Worm (Caenorhabditis elegans) whole organism, L3 larva: Measurements from ENCODE around the gene F35F10.6.

Experiments used
- R02D3.7 ChIP-seq: fragments of 150-350 bp; optimal IDR thresholded peaks from 2 replicates; lab custom pipeline; 2014; ENCODE audit warnings: missing biosample characterization, missing genetic modification characterization
- ZK546.5 ChIP-seq: sonication (generic microtip); optimal IDR thresholded peaks from 2 replicates; lab custom pipeline; 2017; ENCODE audit warnings: missing biosample characterization, missing genetic modification characterization
- aly-2 ChIP-seq: fragments of 150-350 bp; optimal IDR thresholded peaks from 2 replicates; lab custom pipeline; 2014; ENCODE audit warnings: missing biosample characterization, missing genetic modification characterization
- ama-1 ChIP-seq: fragments of 150-350 bp; optimal IDR thresholded peaks from 2 replicates; lab custom pipeline; 2018
- ceh-82 ChIP-seq: fragments of 150-350 bp; optimal IDR thresholded peaks from 2 replicates; lab custom pipeline; 2014; ENCODE audit warnings: missing biosample characterization, missing genetic modification characterization
- ceh-9 ChIP-seq: sonication (generic microtip); optimal IDR thresholded peaks from 2 replicates; lab custom pipeline; 2018; ENCODE audit warnings: missing biosample characterization, missing genetic modification characterization
- daf-12 ChIP-seq: fragments of 150-350 bp; optimal IDR thresholded peaks from 2 replicates; lab custom pipeline; 2014; ENCODE audit warnings: missing biosample characterization, missing genetic modification reagents, missing genetic modification characterization
- egl-27 ChIP-seq: sonication (generic microtip); optimal IDR thresholded peaks from 4 replicates; lab custom pipeline; 2017; ENCODE audit warnings: missing biosample characterization, missing genetic modification reagents, missing genetic modification characterization
- egl-5 ChIP-seq: fragments of 150-350 bp; optimal IDR thresholded peaks from 2 replicates; lab custom pipeline; 2017; ENCODE audit warnings: missing biosample characterization, missing genetic modification reagents, missing genetic modification characterization, inconsistent platforms
- elt-1 ChIP-seq: fragments of 150-350 bp; optimal IDR thresholded peaks from 2 replicates; lab custom pipeline; 2014; ENCODE audit warnings: missing biosample characterization, missing genetic modification characterization
- fkh-10 ChIP-seq: sonication (generic microtip); optimal IDR thresholded peaks from 2 replicates; lab custom pipeline; 2017; ENCODE audit warnings: missing biosample characterization, missing genetic modification reagents, missing genetic modification characterization
- fkh-2 ChIP-seq: fragments of 150-350 bp; optimal IDR thresholded peaks from 2 replicates; lab custom pipeline; 2014; ENCODE audit warnings: missing biosample characterization, missing genetic modification reagents, missing genetic modification characterization
- fos-1 ChIP-seq: fragments of 150-350 bp; optimal IDR thresholded peaks from 2 replicates; lab custom pipeline; 2014; ENCODE audit warnings: missing biosample characterization, missing genetic modification characterization
- hmg-11 ChIP-seq: sonication (generic microtip); optimal IDR thresholded peaks from 2 replicates; lab custom pipeline; 2016; ENCODE audit warnings: missing genetic modification characterization, missing compliant biosample characterization
- jun-1 ChIP-seq: fragments of 150-350 bp; optimal IDR thresholded peaks from 2 replicates; lab custom pipeline; 2014; ENCODE audit warnings: missing biosample characterization, missing genetic modification reagents, missing genetic modification characterization
- lin-15B ChIP-seq: fragments of 150-350 bp; optimal IDR thresholded peaks from 2 replicates; lab custom pipeline; 2014; ENCODE audit warnings: missing biosample characterization, missing genetic modification characterization
- lin-39 ChIP-seq: fragments of 150-350 bp; optimal IDR thresholded peaks from 2 replicates; lab custom pipeline; 2018; ENCODE audit warnings: missing biosample characterization, missing genetic modification reagents, missing genetic modification characterization
- lsy-12 ChIP-seq: sonication (generic microtip); optimal IDR thresholded peaks from 2 replicates; lab custom pipeline; 2016; ENCODE audit warnings: mild to moderate bottlenecking, missing genetic modification characterization, missing compliant biosample characterization
- mdl-1 ChIP-seq: fragments of 150-350 bp; optimal IDR thresholded peaks from 2 replicates; lab custom pipeline; 2014; ENCODE audit warnings: missing biosample characterization, missing genetic modification characterization
- mml-1 ChIP-seq: fragments of 150-350 bp; sonication (generic microtip); optimal IDR thresholded peaks from 3 replicates; lab custom pipeline; 2014; ENCODE audit warnings: missing biosample characterization, missing genetic modification characterization
- nfya-1 ChIP-seq: sonication (generic microtip); optimal IDR thresholded peaks from 2 replicates; lab custom pipeline; 2017; ENCODE audit warnings: missing genetic modification characterization, mild to moderate bottlenecking, missing compliant biosample characterization, antibody characterized with exemption, moderate library complexity; ENCODE audit not compliant: insufficient read depth
- nhr-11 ChIP-seq: fragments of 150-350 bp; optimal IDR thresholded peaks from 2 replicates; lab custom pipeline; 2014; ENCODE audit warnings: missing biosample characterization, missing genetic modification characterization
- nhr-12 ChIP-seq: fragments of 150-350 bp; optimal IDR thresholded peaks from 2 replicates; lab custom pipeline; 2014; ENCODE audit warnings: missing biosample characterization, missing genetic modification characterization
- nhr-23 ChIP-seq: fragments of 150-350 bp; optimal IDR thresholded peaks from 2 replicates; lab custom pipeline; 2014; ENCODE audit warnings: missing biosample characterization, missing genetic modification reagents, missing genetic modification characterization
- nhr-237 ChIP-seq: fragments of 150-350 bp; optimal IDR thresholded peaks from 2 replicates; lab custom pipeline; 2014; ENCODE audit warnings: missing biosample characterization, missing genetic modification characterization
- nhr-25 ChIP-seq: sonication (generic microtip); optimal IDR thresholded peaks from 2 replicates; lab custom pipeline; 2017; ENCODE audit warnings: missing biosample characterization, missing genetic modification characterization
- nhr-28 ChIP-seq: fragments of 150-350 bp; optimal IDR thresholded peaks from 2 replicates; lab custom pipeline; 2014; ENCODE audit warnings: missing biosample characterization, missing genetic modification characterization
- nhr-43 ChIP-seq: sonication (generic microtip); optimal IDR thresholded peaks from 2 replicates; lab custom pipeline; 2016; ENCODE audit warnings: mild to moderate bottlenecking, missing genetic modification characterization, missing compliant biosample characterization; ENCODE audit not compliant: poor library complexity, severe bottlenecking
- nhr-67 ChIP-seq: fragments of 150-350 bp; optimal IDR thresholded peaks from 2 replicates; lab custom pipeline; 2014; ENCODE audit warnings: missing biosample characterization, missing genetic modification characterization
- nhr-77 ChIP-seq: fragments of 150-350 bp; optimal IDR thresholded peaks from 2 replicates; lab custom pipeline; 2014; ENCODE audit warnings: missing biosample characterization, missing genetic modification characterization
- pqm-1 ChIP-seq: fragments of 150-350 bp; optimal IDR thresholded peaks from 2 replicates; lab custom pipeline; 2017; ENCODE audit warnings: missing biosample characterization, missing genetic modification characterization, inconsistent platforms
- sea-2 ChIP-seq: fragments of 150-350 bp; sonication (generic microtip); optimal IDR thresholded peaks from 4 replicates; lab custom pipeline; 2014; ENCODE audit warnings: missing biosample characterization, missing genetic modification reagents, missing genetic modification characterization
- snpc-4 ChIP-seq: fragments of 150-350 bp; optimal IDR thresholded peaks from 2 replicates; lab custom pipeline; 2014; ENCODE audit warnings: missing biosample characterization, missing genetic modification characterization
- unc-39 ChIP-seq: sonication (generic microtip); optimal IDR thresholded peaks from 4 replicates; lab custom pipeline; 2017; ENCODE audit warnings: missing biosample characterization, missing genetic modification characterization
- unc-62 ChIP-seq: fragments of 150-350 bp; sonication (generic microtip); optimal IDR thresholded peaks from 4 replicates; lab custom pipeline; 2014; ENCODE audit warnings: missing biosample characterization, missing genetic modification reagents, missing genetic modification characterization
- zag-1 ChIP-seq: fragments of 150-350 bp; optimal IDR thresholded peaks from 2 replicates; lab custom pipeline; 2014; ENCODE audit warnings: missing biosample characterization, missing genetic modification characterization
- ztf-4 ChIP-seq: fragments of 150-350 bp; optimal IDR thresholded peaks from 2 replicates; lab custom pipeline; 2014; ENCODE audit warnings: missing biosample characterization, missing genetic modification characterization

F35F10.6 gene

ce11 chrV:3256051-3256450, 33.1 kb downstream of the F35F10.6 start, which contains the start of gene srt-63:
srt-63 (minus strand) TSS chrV:3256151.
- TF ChIP-seq ceh-82 (tag; lab: Kevin White, UChicago) (no peak), fkh-2 (tag; lab: Kevin White, UChicago) (no peak), pqm-1 (no peak), ama-1 (no peak), nhr-28 (tag; lab: Kevin White, UChicago) (no peak), nhr-67 (tag; lab: Kevin White, UChicago) (no peak), mdl-1 (tag; lab: Kevin White, UChicago) (no peak), elt-1 (no peak), nhr-43 (tag; lab: Kevin White, UChicago) (no peak), lin-39 (no peak), fkh-10 (GFP tag; lab: Kevin White, UChicago) (no peak), lsy-12 (tag; lab: Kevin White, UChicago) (no peak), sea-2 (GFP tag; lab: Kevin White, UChicago) (no peak), nhr-77 (no peak), unc-39 (no peak), ceh-9 (tag; lab: Kevin White, UChicago) (no peak), mml-1 (no peak), nhr-25 (no peak), ZK546.5 (tag; lab: Kevin White, UChicago) (no peak)

ce11 chrV:3250153-3250552, 39.0 kb downstream of the F35F10.6 start, which contains the start of gene T28A11.13:
T28A11.13 (minus strand) TSS chrV:3250253.
- TF ChIP-seq egl-5 (no peak), snpc-4 (tag; lab: Kevin White, UChicago) (no peak), fkh-2 (tag; lab: Kevin White, UChicago) (no peak), fos-1 (tag; lab: Kevin White, UChicago) (no peak), daf-12 (tag; lab: Kevin White, UChicago) (no peak), R02D3.7 (tag; lab: Kevin White, UChicago) (no peak)

- TF ChIP-seq ceh-82 (tag; lab: Kevin White, UChicago): no peak
- TF ChIP-seq R02D3.7 (tag; lab: Kevin White, UChicago): no peak
- no peak for TF ChIP-seq ZK546.5 (tag; lab: Kevin White, UChicago)
- no peak for TF ChIP-seq nhr-67 (tag; lab: Kevin White, UChicago)
- TF ChIP-seq lin-39: no peak
- TF ChIP-seq jun-1 (tag; lab: Kevin White, UChicago): no peak
- TF ChIP-seq nhr-23 (tag; lab: Kevin White, UChicago): no peak
- no peak for TF ChIP-seq mml-1
- no peak for TF ChIP-seq hmg-11 (tag; lab: Kevin White, UChicago)
- no peak for TF ChIP-seq nhr-43 (tag; lab: Kevin White, UChicago)
- no peak for TF ChIP-seq nhr-12 (tag; lab: Kevin White, UChicago)
- no peak for TF ChIP-seq unc-39
- no peak for TF ChIP-seq egl-5
- no peak for TF ChIP-seq sea-2 (GFP tag; lab: Kevin White, UChicago)
- TF ChIP-seq lin-15B (tag; lab: Kevin White, UChicago): no peak
- TF ChIP-seq egl-27: no peak
- TF ChIP-seq lsy-12 (tag; lab: Kevin White, UChicago): no peak
- no peak for TF ChIP-seq aly-2
- no peak for TF ChIP-seq unc-62 (GFP tag; lab: Kevin White, UChicago)
- TF ChIP-seq zag-1 (tag; lab: Kevin White, UChicago): no peak
Observed at ce11 chrV:3247515-3247914, 41.7 kb downstream of the F35F10.6 start, which contains the start of gene srj-8. srj-8 (plus strand) TSS chrV:3247815.

ce11 chrV:3244703-3245102, 44.5 kb downstream of the F35F10.6 start, which contains the start of gene srj-7:
srj-7 (plus strand) TSS chrV:3245003.
- TF ChIP-seq lin-39: no peak
- TF ChIP-seq R02D3.7 (tag; lab: Kevin White, UChicago): no peak
- TF ChIP-seq snpc-4 (tag; lab: Kevin White, UChicago): no peak
- TF ChIP-seq daf-12 (tag; lab: Kevin White, UChicago): no peak
- no peak for TF ChIP-seq nhr-237 (tag; lab: Kevin White, UChicago)
- TF ChIP-seq nhr-28 (tag; lab: Kevin White, UChicago): no peak
- TF ChIP-seq, all 47 proteins: peak for 0

- TF ChIP-seq nhr-28 (tag; lab: Kevin White, UChicago) (no peak), nhr-25 (no peak), hmg-11 (tag; lab: Kevin White, UChicago) (no peak), pqm-1 (no peak), nhr-23 (tag; lab: Kevin White, UChicago) (no peak), nfya-1 (tag; lab: Kevin White, UChicago) (no peak), aly-2 (no peak), nhr-11 (no peak), ztf-4 (tag; lab: Kevin White, UChicago) (no peak), nhr-237 (tag; lab: Kevin White, UChicago) (no peak)
Observed at ce11 chrV:3242984-3243383, 46.2 kb downstream of the F35F10.6 start, which contains the start of gene gst-23. gst-23 (plus strand) TSS chrV:3243284.
